Worm (Caenorhabditis elegans): ENCODE results near the gene F55A11.7.

F55A11.7 gene

DNA sequence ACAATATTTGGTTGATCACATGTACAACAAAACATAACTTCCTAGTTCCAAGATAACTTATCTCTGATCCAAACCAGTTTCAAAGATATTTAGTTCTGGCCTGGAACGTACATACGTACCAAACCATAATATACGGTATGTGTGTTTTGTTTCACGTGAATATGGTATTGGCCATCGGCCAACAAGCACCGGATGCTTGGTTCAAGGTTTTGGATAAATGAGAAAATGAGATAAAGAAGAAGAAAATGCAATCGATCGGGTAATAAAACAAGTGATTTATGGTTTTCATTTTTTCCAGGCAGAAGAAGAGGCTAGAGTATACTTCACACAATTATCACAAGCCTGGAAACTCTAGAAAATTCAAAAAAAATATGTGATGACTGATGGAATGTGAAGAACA, 8.1 kb upstream of the F55A11.7 start:
- TF ChIP-seq nhr-11 (tag; optimal IDR thresholded peaks at IDR 0.05) (no peak), hlh-11 (tag; optimal IDR thresholded peaks at IDR 0.05) (peak; percentile 7), hlh-30 (tag; optimal IDR thresholded peaks at IDR 0.05; ENCODE audit: insufficient read depth) (peak; percentile 36)

DNA sequence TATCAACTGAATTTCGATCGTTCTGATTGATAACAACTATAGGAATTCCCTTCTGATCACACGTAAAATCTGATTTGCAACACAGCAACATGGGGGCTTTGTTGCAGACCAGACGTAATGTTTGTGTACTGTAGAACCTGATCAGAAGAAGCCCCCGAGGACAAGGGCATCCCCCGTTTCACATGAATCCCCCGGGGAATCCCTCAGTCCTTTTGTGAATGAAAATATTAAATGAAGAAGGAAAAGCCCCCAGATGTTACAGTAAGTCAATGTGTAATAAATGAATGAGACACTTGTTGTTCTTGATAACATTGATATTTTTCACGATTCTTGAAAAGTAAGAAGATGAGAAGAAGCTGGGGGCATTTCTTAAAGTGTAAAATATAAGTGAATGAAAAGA, 6.9 kb upstream of the F55A11.7 start:
- TF ChIP-seq aha-1 (tag) (peak; percentile 25), daf-12 (tag; optimal IDR thresholded peaks at IDR 0.05) (no peak), F37D6.2 (tag; optimal IDR thresholded peaks at IDR 0.05) (no peak), dmd-9 (GFP tag; IDR thresholded peaks at IDR 0.05) (no peak), unc-62 (GFP tag; optimal IDR thresholded peaks at IDR 0.05 in 1 of 2) (peak in 1 of 2 experiments; percentile 76), unc-62 (tag; optimal IDR thresholded peaks at IDR 0.05) (no peak), mdl-1 (tag; optimal IDR thresholded peaks at IDR 0.05) (peak; percentile 18 to 42), hlh-11 (tag; optimal IDR thresholded peaks at IDR 0.05) (peak; percentile 16), nhr-48 (tag; optimal IDR thresholded peaks at IDR 0.05) (peak; percentile 80), T20F7.1 (GFP tag; optimal IDR thresholded peaks at IDR 0.05) (no peak), vab-7 (GFP tag; IDR thresholded peaks at IDR 0.05) (no peak)

DNA sequence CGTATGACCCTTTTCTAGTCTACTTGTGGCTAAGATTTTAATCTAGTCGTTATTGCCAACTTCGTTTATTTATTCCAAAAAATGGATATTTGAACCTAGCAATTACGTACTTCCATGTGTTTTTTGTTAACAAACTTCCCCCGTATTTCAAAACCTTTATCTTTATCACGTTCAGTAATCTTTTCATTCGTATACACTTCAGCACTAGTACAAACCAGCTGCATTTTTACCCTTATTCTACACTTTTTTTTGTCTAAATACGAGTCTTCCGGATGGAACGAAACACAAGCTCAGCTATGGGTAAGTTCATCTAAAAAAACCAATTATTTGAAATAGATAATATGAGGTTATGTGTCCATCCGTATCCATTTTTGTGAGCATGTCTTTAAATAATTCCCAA, 2.2 kb upstream of the F55A11.7 start, which contains the start of gene D2023.1:
D2023.1 (plus strand) TSS at position 77 of the 400 bp plus-strand sequence.
- TF ChIP-seq aha-1 (tag) (peak; percentile 11), unc-62 (GFP tag; optimal IDR thresholded peaks at IDR 0.05 in 1 of 2) (peak in 1 of 2 experiments; percentile 97), unc-62 (tag; optimal IDR thresholded peaks at IDR 0.05) (no peak), lin-1 (GFP tag; IDR thresholded peaks at IDR 0.05) (no peak), skn-1 (tag; optimal IDR thresholded peaks at IDR 0.05) (no peak), pha-4 (GFP tag; IDR thresholded peaks at IDR 0.05) (no peak), pha-4 (tag; optimal IDR thresholded peaks at IDR 0.05) (no peak), zfp-2 (tag; optimal IDR thresholded peaks at IDR 0.05) (no peak)

DNA sequence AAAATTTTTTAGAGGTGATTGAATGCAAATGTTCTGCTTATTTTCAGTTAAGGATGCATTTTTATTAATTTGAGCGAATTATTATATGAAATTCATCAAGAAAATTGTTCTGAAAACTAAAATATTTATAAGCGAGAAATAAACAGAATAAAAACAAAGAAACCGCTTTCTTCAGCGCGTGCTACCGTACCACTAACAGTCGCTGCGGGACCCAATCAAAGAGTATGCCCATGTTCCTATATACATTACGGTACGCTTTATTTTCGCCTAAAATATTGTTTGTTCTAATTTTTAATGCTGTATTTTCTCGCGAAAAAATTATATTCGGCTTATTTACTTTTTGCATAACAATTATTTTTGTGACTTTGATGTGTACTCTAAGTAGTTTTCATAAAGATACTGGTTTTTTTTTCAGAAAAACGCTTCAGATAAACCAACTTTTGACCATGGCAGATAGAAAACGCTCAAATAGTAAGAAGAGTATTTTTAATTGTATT, 547 bp upstream of the F55A11.7 start, which contains the start of gene F55A11.8:
F55A11.8 (plus strand) TSS at position 447 of the 497 bp plus-strand sequence.
- 0 out of 2 replicates have a peak, but pooled peaks have one; percentile 17 for TF ChIP-seq lin-38 (GFP tag; IDR thresholded peaks at IDR 0.05)
- TF ChIP-seq sdz-12 (GFP tag; optimal IDR thresholded peaks at IDR 0.05), result no peak

DNA sequence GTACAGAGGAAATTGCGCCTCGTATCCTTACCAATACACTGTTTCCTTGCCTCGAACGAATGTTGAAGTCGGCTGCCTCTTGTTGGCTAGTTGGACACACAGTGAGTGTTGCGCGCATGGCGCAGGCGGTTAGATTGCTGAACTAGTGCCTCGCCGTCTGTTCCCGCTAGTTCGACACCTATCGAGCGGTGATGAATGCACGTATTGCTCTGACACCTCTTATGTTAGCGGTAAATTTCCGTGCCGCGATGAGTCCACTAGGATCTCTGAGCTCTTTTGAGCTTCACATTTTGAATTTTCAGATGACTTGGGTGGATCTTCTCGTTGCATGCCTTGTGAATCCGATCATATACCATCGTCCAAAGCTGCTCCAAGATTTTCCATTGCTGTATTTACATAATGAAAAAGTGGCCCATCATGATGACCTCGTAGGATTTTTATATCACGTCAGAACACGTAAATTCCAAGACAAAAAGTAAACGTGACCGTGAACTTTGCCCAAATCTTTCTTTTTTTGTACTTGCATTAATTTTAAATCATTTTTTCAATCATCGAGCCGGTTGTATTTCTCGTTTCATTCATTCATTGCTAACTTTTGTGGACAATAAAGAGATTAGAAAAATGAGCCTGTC, 4.3 kb downstream of the F55A11.7 start, which contains the start of gene F55A11.11:
F55A11.11 (plus strand) TSS at position 341 of the 632 bp plus-strand sequence.
- no peak for TF ChIP-seq ztf-11 (tag; optimal IDR thresholded peaks at IDR 0.05)
- TF ChIP-seq fkh-10 (GFP tag; optimal IDR thresholded peaks at IDR 0.05), result no peak
- TF ChIP-seq dmd-6 (GFP tag; IDR thresholded peaks at IDR 0.05), result peak; percentile 75
- TF ChIP-seq D1046.2 (GFP tag; IDR thresholded peaks at IDR 0.05), result peak; percentile 93
- TF ChIP-seq gei-8 (GFP tag; optimal IDR thresholded peaks at IDR 0.05), result peak; percentile 95
- TF ChIP-seq zip-2 (tag; optimal IDR thresholded peaks at IDR 0.05), result peak; percentile 68
- no peak for TF ChIP-seq egl-27 (tag; optimal IDR thresholded peaks at IDR 0.05)
- no peak for TF ChIP-seq ceh-82 (tag; optimal IDR thresholded peaks at IDR 0.05)
- no peak for TF ChIP-seq attf-4 (tag; optimal IDR thresholded peaks at IDR 0.05)
- peak; percentile 79 for TF ChIP-seq spr-3 (GFP tag; optimal IDR thresholded peaks at IDR 0.05)
- no peak for TF ChIP-seq ces-1 (GFP tag; optimal IDR thresholded peaks at IDR 0.05)
- TF ChIP-seq F37D6.2 (tag; optimal IDR thresholded peaks at IDR 0.05), result peak; percentile 53
- peak; percentile 76 for TF ChIP-seq dmd-9 (GFP tag; IDR thresholded peaks at IDR 0.05)
- TF ChIP-seq ztf-7 (tag; optimal IDR thresholded peaks at IDR 0.05), result peak; percentile 87
- TF ChIP-seq nhr-25 (tag; optimal IDR thresholded peaks at IDR 0.05; ENCODE audit: borderline replicate concordance, insufficient read depth), result peak; percentile 60
- peak; percentile 90 for TF ChIP-seq ceh-20 (GFP tag; IDR thresholded peaks at IDR 0.05)
- TF ChIP-seq unc-39 (tag; optimal IDR thresholded peaks at IDR 0.05), result no peak
- TF ChIP-seq pha-4 (GFP tag; IDR thresholded peaks at IDR 0.05), result peak; percentile 97
- TF ChIP-seq pha-4 (tag; optimal IDR thresholded peaks at IDR 0.05), result no peak
- TF ChIP-seq madf-9 (GFP tag; conservative IDR thresholded peaks at IDR 0.05), result peak; percentile 90
- TF ChIP-seq Y48G9A.11 (GFP tag; IDR thresholded peaks at IDR 0.05), result peak; percentile 91
- peak; percentile 94 for TF ChIP-seq tra-1 (GFP tag; IDR thresholded peaks at IDR 0.05)
- peak; percentile 77 to 97 for TF ChIP-seq daf-16 (GFP tag; optimal IDR thresholded peaks at IDR 0.05)
- peak; percentile 71 for TF ChIP-seq daf-16 (tag; optimal IDR thresholded peaks at IDR 0.05)
- peak; percentile 95 for TF ChIP-seq ctbp-1 (GFP tag; IDR thresholded peaks at IDR 0.05)
- TF ChIP-seq daf-8 (GFP tag; IDR thresholded peaks at IDR 0.05), result peak; percentile 98
- TF ChIP-seq jun-1 (tag; optimal IDR thresholded peaks at IDR 0.05), result peak; percentile 14

All from whole organism, L4 larva.